Fruit fly (Drosophila melanogaster): ENCODE data around the gene CG15387.
A peak's percentile ranks its signal among the peaks of the same experiment; 100 is the strongest.

CG15387 gene

dm6 chr2L:2217067-2217684 lies 8.9 kb downstream of the CG15387 start, which contains the start of the genes CG15386, CG42371 and mio (continued):
- TF ChIP-seq dati (GFP tag; IDR thresholded peaks at IDR 0.05): no peak
- TF ChIP-seq Doc2 (GFP tag; IDR thresholded peaks at IDR 0.05): no peak
- TF ChIP-seq repo (GFP tag; optimal IDR thresholded peaks at IDR 0.05): no peak
- peak; percentile 2 for TF ChIP-seq CG2712 (tag; optimal IDR thresholded peaks at IDR 0.05)
- TF ChIP-seq Sry-β (GFP tag; optimal IDR thresholded peaks at IDR 0.05): no peak
- TF ChIP-seq CG2116 (GFP tag; optimal IDR thresholded peaks at IDR 0.05): peak; percentile 47
- TF ChIP-seq CkIIα-i1 (GFP tag; IDR thresholded peaks at IDR 0.05): no peak
- no peak for TF ChIP-seq CG9215 (GFP tag; IDR thresholded peaks at IDR 0.05)
- TF ChIP-seq CG1792 (GFP tag; optimal IDR thresholded peaks at IDR 0.05): no peak
- TF ChIP-seq CG13287 (GFP tag; IDR thresholded peaks at IDR 0.05; ENCODE audit: partially characterized antibody): peak; percentile 65
- no peak for TF ChIP-seq ranshi (GFP tag; IDR thresholded peaks at IDR 0.05)
- TF ChIP-seq CG6854 (GFP tag; optimal IDR thresholded peaks at IDR 0.05): no peak
- no peak for TF ChIP-seq chn (GFP tag; optimal IDR thresholded peaks at IDR 0.05)
- peak; percentile 48 for TF ChIP-seq CG9932 (GFP tag; IDR thresholded peaks at IDR 0.05)
- TF ChIP-seq HmgD (GFP tag; optimal IDR thresholded peaks at IDR 0.05): peak; percentile 16
- TF ChIP-seq chinmo (GFP tag; IDR thresholded peaks at IDR 0.05; ENCODE audit: partially characterized antibody): peak; percentile 93
- no peak for TF ChIP-seq CG18011 (GFP tag; optimal IDR thresholded peaks at IDR 0.05)
- TF ChIP-seq Spps (tag; optimal IDR thresholded peaks at IDR 0.05): no peak
- TF ChIP-seq CG2120 (GFP tag; optimal IDR thresholded peaks at IDR 0.05): peak; percentile 54
- no peak for TF ChIP-seq Aef1 (GFP tag; IDR thresholded peaks at IDR 0.05)
- peak; percentile 52 for TF ChIP-seq CG12659 (GFP tag; optimal IDR thresholded peaks at IDR 0.05)
- TF ChIP-seq CG6791 (GFP tag; IDR thresholded peaks at IDR 0.05; ENCODE audit: partially characterized antibody): peak; percentile 65; the same call in 2 of the 3 replicates
- TF ChIP-seq bigmax (GFP tag; optimal IDR thresholded peaks at IDR 0.05): no peak
- TF ChIP-seq CG1529 (GFP tag; optimal IDR thresholded peaks at IDR 0.05): no peak
- TF ChIP-seq CG34376 (GFP tag; optimal IDR thresholded peaks at IDR 0.05): peak; percentile 68
- peak; percentile 64 for TF ChIP-seq gro (GFP tag; optimal IDR thresholded peaks at IDR 0.05)
- TF ChIP-seq CG1647 (GFP tag; optimal IDR thresholded peaks at IDR 0.05): no peak
- TF ChIP-seq HHEX (GFP tag; optimal IDR thresholded peaks at IDR 0.05): no peak
- no peak for TF ChIP-seq Meics (GFP tag; optimal IDR thresholded peaks at IDR 0.05)
- TF ChIP-seq stwl (tag; optimal IDR thresholded peaks at IDR 0.05): peak; percentile 80
- no peak for TF ChIP-seq al (GFP tag; IDR thresholded peaks at IDR 0.05)
- TF ChIP-seq schlank (tag; optimal IDR thresholded peaks at IDR 0.05): no peak
- 0 out of 2 replicates have a peak, but pooled peaks have one; percentile 12 for TF ChIP-seq CG4360 (GFP tag; IDR thresholded peaks at IDR 0.05)
- no peak for TF ChIP-seq cas (GFP tag; IDR thresholded peaks at IDR 0.05)
- TF ChIP-seq so (GFP tag; IDR thresholded peaks at IDR 0.05): no peak
- TF ChIP-seq sr (GFP tag; IDR thresholded peaks at IDR 0.05): no peak
- no peak for TF ChIP-seq Trl (optimal IDR thresholded peaks at IDR 0.05)
- peak; percentile 41 for TF ChIP-seq Trl (GFP tag; optimal IDR thresholded peaks at IDR 0.05)
- TF ChIP-seq da (GFP tag; optimal IDR thresholded peaks at IDR 0.05): no peak
- TF ChIP-seq sob (GFP tag; IDR thresholded peaks at IDR 0.05): peak; percentile 39; the same call in 1 of the 2 replicates
- TF ChIP-seq CG18599 (GFP tag; optimal IDR thresholded peaks at IDR 0.05): peak; percentile 0
- TF ChIP-seq CG4820 (GFP tag; optimal IDR thresholded peaks at IDR 0.05): no peak
- no peak for TF ChIP-seq Ptx1 (GFP tag; IDR thresholded peaks at IDR 0.05)
- peak; percentile 65 for TF ChIP-seq ci (GFP tag; IDR thresholded peaks at IDR 0.05)
- TF ChIP-seq CG16863 (GFP tag; optimal IDR thresholded peaks at IDR 0.05): no peak
- no peak for TF ChIP-seq tin (GFP tag; optimal IDR thresholded peaks at IDR 0.05)
- no peak for TF ChIP-seq gt (GFP tag; IDR thresholded peaks at IDR 0.05)
- TF ChIP-seq oc (tag; optimal IDR thresholded peaks at IDR 0.05): no peak
- TF ChIP-seq CG3847 (GFP tag; IDR thresholded peaks at IDR 0.05): peak; percentile 35; the same call in 1 of the 2 replicates
- peak; percentile 19; the same call in 1 of the 2 replicates for TF ChIP-seq slbo (GFP tag; IDR thresholded peaks at IDR 0.05)
- peak; percentile 57; the same call in 1 of the 3 replicates for TF ChIP-seq CG16813 (GFP tag; IDR thresholded peaks at IDR 0.05; ENCODE audit: partially characterized antibody)

Data from whole organism, embryonic.